Worm (Caenorhabditis elegans) whole organism, young adult: ENCODE measurements around the gene col-187.

Experiments
- B0035.1 ChIP-seq: sonication (generic microtip); optimal IDR thresholded peaks from 2 replicates; lab custom pipeline; 2016; ENCODE audit warnings: missing genetic modification characterization, mild to moderate bottlenecking, missing compliant biosample characterization, missing genotype, missing genetic modification reagents
- C17E4.6 ChIP-seq: fragments of 200-800 bp; sonication (Bioruptor generic); IDR thresholded peaks from 2 replicates; pipeline ENCODE4 v1.3.6; 2022; ENCODE audit warnings: missing genetic modification reagents, missing genetic modification characterization, missing compliant biosample characterization
- D2030.7 ChIP-seq: fragments of 200-800 bp; sonication (Bioruptor generic); IDR thresholded peaks from 2 replicates; pipeline ENCODE4 v1.3.6; 2022; ENCODE audit warnings: missing genetic modification reagents, missing genetic modification characterization, missing compliant biosample characterization
- F10E7.11 ChIP-seq: sonication (generic microtip); optimal IDR thresholded peaks from 2 replicates; lab custom pipeline; 2017; ENCODE audit warnings: mild to moderate bottlenecking, missing genetic modification characterization, moderate library complexity, missing compliant biosample characterization
- F22D6.2 ChIP-seq: sonication (generic microtip); optimal IDR thresholded peaks from 2 replicates; lab custom pipeline; 2016; ENCODE audit warnings: mild to moderate bottlenecking, missing genetic modification characterization, missing compliant biosample characterization
- F23B12.7 ChIP-seq: sonication (generic microtip); optimal IDR thresholded peaks from 2 replicates; lab custom pipeline; 2017; ENCODE audit warnings: missing genetic modification characterization, mild to moderate bottlenecking, missing compliant biosample characterization, antibody characterized with exemption, moderate library complexity; ENCODE audit not compliant: insufficient read depth
- F49E8.2 ChIP-seq: sonication (generic microtip); optimal IDR thresholded peaks from 3 replicates; lab custom pipeline; 2017; ENCODE audit warnings: missing genetic modification characterization, mild to moderate bottlenecking, missing compliant biosample characterization, antibody characterized with exemption, moderate library complexity; ENCODE audit not compliant: insufficient read depth
- F52B5.7 ChIP-seq: sonication (generic microtip); optimal IDR thresholded peaks from 2 replicates; lab custom pipeline; 2016; ENCODE audit warnings: mild to moderate bottlenecking, missing genetic modification characterization, missing compliant biosample characterization
- K11D2.4 ChIP-seq: fragments of 200-800 bp; sonication (Bioruptor generic); IDR thresholded peaks from 2 replicates; pipeline ENCODE4 v1.3.6; 2022; ENCODE audit warnings: missing genetic modification reagents, missing genetic modification characterization, missing compliant biosample characterization
- Y56A3A.18 ChIP-seq: fragments of 200-800 bp; sonication (Bioruptor generic); IDR thresholded peaks from 2 replicates; pipeline ENCODE4 v1.3.6; 2022; ENCODE audit warnings: missing genetic modification reagents, missing genetic modification characterization, missing compliant biosample characterization
- Y79H2A.3 ChIP-seq: fragments of 200-800 bp; sonication (Bioruptor generic); conservative IDR thresholded peaks from 2 replicates; pipeline ENCODE4 v1.3.6; 2022; ENCODE audit warnings: missing genetic modification reagents, missing genetic modification characterization, missing compliant biosample characterization
- ZK185.1 ChIP-seq: sonication (generic microtip); optimal IDR thresholded peaks from 2 replicates; lab custom pipeline; 2016; ENCODE audit warnings: mild to moderate bottlenecking, missing genetic modification characterization, missing compliant biosample characterization; ENCODE audit not compliant: poor library complexity, severe bottlenecking
- akir-1 ChIP-seq: fragments of 200-800 bp; sonication (Bioruptor generic); optimal IDR thresholded peaks from 2 replicates; lab custom pipeline; 2018; ENCODE audit warnings: mild to moderate bottlenecking, missing genetic modification characterization, moderate library complexity, missing compliant biosample characterization
- ama-1 ChIP-seq, 3 experiments: fragments of 150-350 bp in 1 of 3; sonication (generic microtip) in 2 of 3; optimal IDR thresholded peaks; 2 replicates each; lab custom pipeline; 2014 to 2018; ENCODE audit warnings: missing biosample characterization in 2 of 3, missing genetic modification characterization in 2 of 3, missing genetic modification reagents in 2 of 3
- aptf-3 ChIP-seq: fragments of 200-800 bp; sonication (Bioruptor generic); IDR thresholded peaks from 2 replicates; pipeline ENCODE4 v1.3.6; 2022; ENCODE audit warnings: missing genetic modification characterization, missing compliant biosample characterization
- athp-1 ChIP-seq: sonication (generic microtip); optimal IDR thresholded peaks from 2 replicates; lab custom pipeline; 2017; ENCODE audit warnings: mild to moderate bottlenecking, missing genetic modification characterization, missing compliant biosample characterization
- attf-5 ChIP-seq: fragments of 200-800 bp; sonication (Bioruptor generic); optimal IDR thresholded peaks from 2 replicates; lab custom pipeline; 2018; ENCODE audit warnings: mild to moderate bottlenecking, missing genetic modification characterization, missing compliant biosample characterization
- bed-2 ChIP-seq: fragments of 200-800 bp; sonication (Bioruptor generic); IDR thresholded peaks from 2 replicates; pipeline ENCODE4 v1.3.6; 2022; ENCODE audit warnings: missing genetic modification reagents, missing genetic modification characterization, missing compliant biosample characterization
- ccch-3 ChIP-seq: fragments of 200-800 bp; sonication (Bioruptor generic); optimal IDR thresholded peaks from 2 replicates; lab custom pipeline; 2018; ENCODE audit warnings: mild to moderate bottlenecking, missing genetic modification characterization, missing compliant biosample characterization
- ceh-79 ChIP-seq: sonication (generic microtip); optimal IDR thresholded peaks from 2 replicates; lab custom pipeline; 2017; ENCODE audit warnings: mild to moderate bottlenecking, missing genetic modification characterization, missing compliant biosample characterization
- ceh-91 ChIP-seq: fragments of 200-800 bp; sonication (Bioruptor generic); IDR thresholded peaks from 2 replicates; pipeline ENCODE4 v1.3.6; 2022; ENCODE audit warnings: missing genetic modification reagents, missing genetic modification characterization, missing compliant biosample characterization
- dpff-1 ChIP-seq: sonication (generic microtip); optimal IDR thresholded peaks from 2 replicates; lab custom pipeline; 2017; ENCODE audit warnings: mild to moderate bottlenecking, missing genetic modification characterization, missing compliant biosample characterization
- dpl-1 ChIP-seq: fragments of 150-350 bp; optimal IDR thresholded peaks from 2 replicates; lab custom pipeline; 2014; ENCODE audit warnings: missing biosample characterization, missing genetic modification reagents, missing genetic modification characterization
- egl-18 ChIP-seq: fragments of 200-800 bp; sonication (Bioruptor generic); IDR thresholded peaks from 2 replicates; pipeline ENCODE4 v1.3.6; 2022; ENCODE audit warnings: missing genetic modification reagents, missing genetic modification characterization, missing compliant biosample characterization
- egrh-3 ChIP-seq: fragments of 200-800 bp; sonication (Bioruptor generic); IDR thresholded peaks from 2 replicates; pipeline ENCODE4 v1.3.6; 2022; ENCODE audit warnings: missing genetic modification reagents, missing genetic modification characterization, missing compliant biosample characterization
- ekl-4 ChIP-seq: fragments of 200-800 bp; sonication (Bioruptor generic); IDR thresholded peaks from 2 replicates; pipeline ENCODE4 v1.3.6; 2022; ENCODE audit warnings: missing genetic modification reagents, missing genetic modification characterization, missing compliant biosample characterization
- ets-4 ChIP-seq: fragments of 200-800 bp; sonication (Bioruptor generic); optimal IDR thresholded peaks from 2 replicates; lab custom pipeline; 2018; ENCODE audit warnings: mild to moderate bottlenecking, missing genetic modification characterization, missing compliant biosample characterization
- gei-17 ChIP-seq: fragments of 200-800 bp; sonication (Bioruptor generic); optimal IDR thresholded peaks from 2 replicates; lab custom pipeline; 2018; ENCODE audit warnings: mild to moderate bottlenecking, missing genetic modification characterization, missing compliant biosample characterization
- him-1 ChIP-seq: sonication (generic microtip); optimal IDR thresholded peaks from 2 replicates; lab custom pipeline; 2016; ENCODE audit warnings: missing genotype, missing genetic modification reagents, missing genetic modification characterization, missing compliant biosample characterization
- hmg-1.2 ChIP-seq: fragments of 200-800 bp; sonication (Bioruptor generic); IDR thresholded peaks from 2 replicates; pipeline ENCODE4 v1.3.6; 2022; ENCODE audit warnings: missing genetic modification reagents, missing genetic modification characterization, missing compliant biosample characterization
- hrde-1 ChIP-seq: sonication (generic microtip); optimal IDR thresholded peaks from 2 replicates; lab custom pipeline; 2016; ENCODE audit warnings: missing genetic modification characterization, mild to moderate bottlenecking, missing compliant biosample characterization, moderate library complexity, missing genotype, missing genetic modification reagents, borderline replicate concordance
- lag-1 ChIP-seq: fragments of 200-800 bp; sonication (Bioruptor generic); IDR thresholded peaks from 2 replicates; pipeline ENCODE4 v1.3.6; 2022; ENCODE audit warnings: missing genetic modification reagents, missing genetic modification characterization, missing compliant biosample characterization
- lir-1 ChIP-seq: fragments of 200-800 bp; sonication (Bioruptor generic); conservative IDR thresholded peaks from 2 replicates; pipeline ENCODE4 v1.3.6; 2022; ENCODE audit warnings: missing genetic modification reagents, missing genetic modification characterization, missing compliant biosample characterization
- madf-10 ChIP-seq: sonication (generic microtip); optimal IDR thresholded peaks from 2 replicates; lab custom pipeline; 2016; ENCODE audit warnings: mild to moderate bottlenecking, missing genetic modification characterization, missing compliant biosample characterization
- mel-28 ChIP-seq: sonication (generic microtip); optimal IDR thresholded peaks from 2 replicates; lab custom pipeline; 2016; ENCODE audit warnings: borderline replicate concordance, mild to moderate bottlenecking, missing genetic modification characterization, missing compliant biosample characterization
- nfya-1 ChIP-seq: sonication (generic microtip); optimal IDR thresholded peaks from 2 replicates; lab custom pipeline; 2017; ENCODE audit warnings: antibody characterized with exemption, missing compliant biosample characterization, missing genetic modification characterization, borderline replicate concordance; ENCODE audit not compliant: insufficient read depth
- nfya-2 ChIP-seq: fragments of 200-800 bp; sonication (Bioruptor generic); IDR thresholded peaks from 2 replicates; pipeline ENCODE4 v1.3.6; 2022; ENCODE audit warnings: missing genetic modification reagents, missing genetic modification characterization, missing compliant biosample characterization
- nhr-120 ChIP-seq: fragments of 200-800 bp; sonication (Bioruptor generic); IDR thresholded peaks from 2 replicates; pipeline ENCODE4 v1.3.6; 2022; ENCODE audit warnings: missing genetic modification characterization, missing compliant biosample characterization
- nhr-179 ChIP-seq: sonication (generic microtip); optimal IDR thresholded peaks from 2 replicates; lab custom pipeline; 2016; ENCODE audit warnings: mild to moderate bottlenecking, missing genetic modification characterization, missing compliant biosample characterization
- rec-8 ChIP-seq, 2 experiments: sonication (generic microtip); optimal IDR thresholded peaks; 2 replicates each; lab custom pipeline; 2016; ENCODE audit warnings: mild to moderate bottlenecking in 2 of 2, missing genetic modification characterization in 2 of 2, missing genetic modification reagents in 2 of 2, missing genotype in 2 of 2, missing biosample characterization in 1 of 2, missing compliant biosample characterization in 1 of 2, moderate library complexity in 1 of 2
- repo-1 ChIP-seq: sonication (generic microtip); optimal IDR thresholded peaks from 2 replicates; lab custom pipeline; 2017; ENCODE audit warnings: mild to moderate bottlenecking, missing genetic modification characterization, missing compliant biosample characterization
- sdz-38 ChIP-seq: sonication (generic microtip); optimal IDR thresholded peaks from 2 replicates; lab custom pipeline; 2016; ENCODE audit warnings: missing genotype, missing genetic modification characterization, missing compliant biosample characterization
- somi-1 ChIP-seq: fragments of 200-800 bp; sonication (Bioruptor generic); optimal IDR thresholded peaks from 2 replicates; lab custom pipeline; 2018; ENCODE audit warnings: mild to moderate bottlenecking, missing genetic modification characterization, missing compliant biosample characterization
- tbp1 ChIP-seq: fragments of 200-800 bp; sonication (Bioruptor generic); optimal IDR thresholded peaks from 2 replicates; lab custom pipeline; 2018; ENCODE audit warnings: mild to moderate bottlenecking, missing genetic modification characterization, missing compliant biosample characterization
- unc-62 ChIP-seq: fragments of 150-350 bp; optimal IDR thresholded peaks from 2 replicates; lab custom pipeline; 2014; ENCODE audit warnings: missing biosample characterization, missing genetic modification reagents, missing genetic modification characterization
- xnd-1 ChIP-seq: sonication (generic microtip); optimal IDR thresholded peaks from 2 replicates; lab custom pipeline; 2016; ENCODE audit warnings: missing genotype, missing genetic modification reagents, missing genetic modification characterization, missing compliant biosample characterization
- zfh-2 ChIP-seq: fragments of 200-800 bp; sonication (Bioruptor generic); conservative IDR thresholded peaks from 2 replicates; pipeline ENCODE4 v1.3.6; 2022; ENCODE audit warnings: missing genetic modification reagents, missing genetic modification characterization, missing compliant biosample characterization
- ztf-28 ChIP-seq: fragments of 200-800 bp; sonication (Bioruptor generic); IDR thresholded peaks from 2 replicates; pipeline ENCODE4 v1.3.6; 2022; ENCODE audit warnings: missing genetic modification reagents, missing genetic modification characterization, missing compliant biosample characterization

Gene col-187

DNA sequence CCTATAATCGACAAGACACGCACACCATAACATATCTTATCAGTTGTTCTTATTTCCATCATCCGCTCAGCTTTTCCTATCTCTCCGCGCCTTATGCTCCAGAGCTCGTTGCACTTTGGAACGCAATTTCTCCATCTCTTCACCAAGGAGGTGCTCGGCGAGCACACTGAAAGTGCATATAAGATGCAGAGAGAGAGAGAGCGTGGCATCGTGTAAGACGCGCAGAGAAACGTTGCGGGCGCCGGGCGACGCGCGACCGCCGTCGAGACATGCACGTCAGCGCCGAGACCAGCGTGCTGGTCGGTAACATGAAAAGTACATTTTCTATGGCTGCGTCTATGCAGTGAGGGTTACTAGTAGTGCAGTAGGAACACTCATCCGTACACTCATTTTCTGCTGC lies 48.1 kb upstream of the col-187 start (continued):
- TF ChIP-seq xnd-1 (tag; lab: Kevin White, UChicago) = no peak
- no peak for TF ChIP-seq mel-28 (tag; lab: Kevin White, UChicago)
- TF ChIP-seq ztf-28 = no peak
- no peak for TF ChIP-seq unc-62
- TF ChIP-seq F52B5.7 = no peak
- TF ChIP-seq nhr-179 (tag; lab: Kevin White, UChicago) = no peak
- peak; percentile 72; the same call in 1 of the 2 replicates for TF ChIP-seq Y56A3A.18 (GFP tag; lab: Robert Waterston, UW)
- no peak for TF ChIP-seq ccch-3 (GFP tag; lab: Kevin White, UChicago)
- no peak for TF ChIP-seq aptf-3
- TF ChIP-seq Y79H2A.3 = no peak
- TF ChIP-seq lir-1 = no peak; the same call in 1 of the 2 replicates
- TF ChIP-seq F23B12.7 = no peak
- peak; percentile 50 for TF ChIP-seq gei-17 (GFP tag; lab: Kevin White, UChicago)
- no peak for TF ChIP-seq F49E8.2 (tag; lab: Kevin White, UChicago)
- TF ChIP-seq repo-1 = peak; percentile 49
- no peak for TF ChIP-seq tbp1
- no peak for TF ChIP-seq athp-1 (tag; lab: Kevin White, UChicago)
- peak; percentile 66 for TF ChIP-seq attf-5 (GFP tag; lab: Kevin White, UChicago)
- TF ChIP-seq nhr-120 (GFP tag; lab: Robert Waterston, UW) = no peak
- TF ChIP-seq D2030.7 (GFP tag; lab: Robert Waterston, UW) = no peak
- TF ChIP-seq K11D2.4 (GFP tag; lab: Robert Waterston, UW) = peak; percentile 56; the same call in 1 of the 2 replicates
- TF ChIP-seq ceh-79 (tag; lab: Kevin White, UChicago) = no peak
- no peak for TF ChIP-seq F22D6.2
- TF ChIP-seq hrde-1 = no peak
- no peak for TF ChIP-seq nfya-2
- no peak for TF ChIP-seq lag-1
- no peak for TF ChIP-seq B0035.1 (tag; lab: Kevin White, UChicago)
- TF ChIP-seq sdz-38 (tag; lab: Kevin White, UChicago) = no peak
- peak; percentile 98 for TF ChIP-seq zfh-2 (GFP tag; lab: Robert Waterston, UW)
- TF ChIP-seq rec-8 (tag; optimal IDR thresholded peaks at IDR 0.05; lab: Kevin White, UChicago) = no peak
- TF ChIP-seq C17E4.6 (GFP tag; lab: Robert Waterston, UW) = no peak
- TF ChIP-seq him-1 = no peak
- TF ChIP-seq hmg-1.2 (GFP tag; lab: Robert Waterston, UW) = peak; percentile 76; the same call in 1 of the 2 replicates
- TF ChIP-seq dpff-1 (tag; lab: Kevin White, UChicago) = no peak
- TF ChIP-seq dpl-1 = no peak
- TF ChIP-seq somi-1 (GFP tag; lab: Kevin White, UChicago) = peak; percentile 39
- peak; percentile 57; the same call in 1 of the 2 replicates for TF ChIP-seq egrh-3 (GFP tag; lab: Robert Waterston, UW)
- TF ChIP-seq ets-4 = peak; percentile 6
- no peak for TF ChIP-seq egl-18 (GFP tag; lab: Robert Waterston, UW)
- TF ChIP-seq ama-1 (optimal IDR thresholded peaks at IDR 0.05; lab: Kevin White, UChicago) = no peak
- TF ChIP-seq ama-1 (GFP tag; optimal IDR thresholded peaks at IDR 0.05; lab: Kevin White, UChicago) = no peak
- TF ChIP-seq akir-1 (GFP tag; lab: Kevin White, UChicago) = peak; percentile 58
- TF ChIP-seq ZK185.1 (tag; lab: Kevin White, UChicago) = no peak
- no peak for TF ChIP-seq nfya-1
- no peak for TF ChIP-seq bed-2 (GFP tag; lab: Robert Waterston, UW)
- peak; percentile 99 for TF ChIP-seq madf-10 (tag; lab: Kevin White, UChicago)
- no peak for TF ChIP-seq ceh-91
- no peak for TF ChIP-seq F10E7.11
- TF ChIP-seq ekl-4 (GFP tag; lab: Robert Waterston, UW) = 0 out of 2 replicates have a peak, but pooled peaks have one; percentile 46
